Fruit fly (Drosophila melanogaster) whole organism, pupa: ENCODE data around the gene CG3491.

Experiments used
- CG10348 ChIP-seq: fragments of 200-800 bp; sonication (Bioruptor generic); IDR thresholded peaks from 2 replicates; pipeline ENCODE4 v1.3.6; 2022; ENCODE audit warnings: missing biosample characterization, missing genetic modification characterization
- CG13204 ChIP-seq: fragments of 200-800 bp; sonication (Bioruptor generic); optimal IDR thresholded peaks from 2 replicates; lab custom pipeline; 2018; ENCODE audit warnings: missing biosample characterization, mild to moderate bottlenecking, missing genetic modification characterization, moderate library complexity
- CG14655 ChIP-seq: fragments of 200-800 bp; sonication (Bioruptor generic); optimal IDR thresholded peaks from 3 replicates; lab custom pipeline; 2017; ENCODE audit warnings: mild to moderate bottlenecking, missing biosample characterization, missing genetic modification reagents, missing genetic modification characterization
- CG4496 ChIP-seq: fragments of 200-800 bp; sonication (Bioruptor generic); IDR thresholded peaks from 3 replicates; pipeline ENCODE4 v1.3.6; 2022; ENCODE audit warnings: missing biosample characterization, missing genetic modification characterization
- CG8159 ChIP-seq: fragments of 200-800 bp; sonication (Bioruptor generic); optimal IDR thresholded peaks from 3 replicates; lab custom pipeline; 2018; ENCODE audit warnings: missing biosample characterization, mild to moderate bottlenecking, missing genetic modification characterization, moderate library complexity
- CG9948 ChIP-seq: fragments of 200-800 bp; sonication (Bioruptor generic); optimal IDR thresholded peaks from 2 replicates; lab custom pipeline; 2018; ENCODE audit warnings: missing biosample characterization, mild to moderate bottlenecking, missing genetic modification characterization, moderate library complexity
- D1 ChIP-seq: fragments of 200-800 bp; sonication (Bioruptor generic); optimal IDR thresholded peaks from 2 replicates; lab custom pipeline; 2018; ENCODE audit warnings: missing biosample characterization, mild to moderate bottlenecking, missing genetic modification characterization, moderate library complexity
- EcR ChIP-seq: fragments of 200-800 bp; sonication (Bioruptor generic); optimal IDR thresholded peaks from 3 replicates; lab custom pipeline; 2019; ENCODE audit warnings: missing biosample characterization, missing genetic modification characterization, mild to moderate bottlenecking, moderate library complexity, missing genetic modification reagents
- Pif1A ChIP-seq: fragments of 200-800 bp; sonication (Bioruptor generic); optimal IDR thresholded peaks from 3 replicates; lab custom pipeline; 2016; ENCODE audit warnings: missing biosample characterization, missing genetic modification characterization
- Pif1B ChIP-seq: fragments of 200-800 bp; sonication (Bioruptor generic); optimal IDR thresholded peaks from 3 replicates; lab custom pipeline; 2016; ENCODE audit warnings: missing biosample characterization, missing genetic modification characterization
- fd96Ca ChIP-seq: fragments of 200-800 bp; sonication (Bioruptor generic); IDR thresholded peaks from 3 replicates; pipeline ENCODE4 v1.3.6; 2022; ENCODE audit warnings: missing biosample characterization, missing genetic modification characterization
- rn ChIP-seq: fragments of 200-800 bp; sonication (Bioruptor generic); IDR thresholded peaks from 2 replicates; pipeline ENCODE4 v1.3.6; 2022; ENCODE audit warnings: missing biosample characterization, missing genetic modification characterization

dm6 chr2L:14924290-14924689 lies at the start of gene CG3491:
- TF ChIP-seq CG4496 (no peak), EcR (GFP tag; lab: Kevin White, UChicago) (no peak), fd96Ca (GFP tag; lab: Robert Waterston, UW) (no peak), CG14655 (GFP tag; lab: Kevin White, UChicago) (no peak), Pif1A (GFP tag; lab: Kevin White, UChicago) (no peak), CG8159 (tag; lab: Kevin White, UChicago) (no peak), CG9948 (tag; lab: Kevin White, UChicago) (no peak), CG10348 (no peak), Pif1B (GFP tag; lab: Kevin White, UChicago) (no peak), D1 (no peak), CG13204 (GFP tag; lab: Kevin White, UChicago) (no peak), rn (GFP tag; lab: Robert Waterston, UW) (no peak)
